Worm (Caenorhabditis elegans) whole organism, late embryonic: ENCODE data around the gene str-10.

ENCODE experiments used
- K02D7.2 ChIP-seq: sonication (generic microtip); optimal IDR thresholded peaks from 2 replicates; lab custom pipeline; 2017; ENCODE audit warnings: mild to moderate bottlenecking, missing genetic modification characterization, missing compliant biosample characterization
- nfya-1 ChIP-seq: sonication (generic microtip); optimal IDR thresholded peaks from 2 replicates; lab custom pipeline; 2017; ENCODE audit warnings: missing genetic modification characterization, mild to moderate bottlenecking, missing compliant biosample characterization, antibody characterized with exemption, moderate library complexity
- pha-4 ChIP-seq: fragments of 150-350 bp; optimal IDR thresholded peaks from 2 replicates; lab custom pipeline; 2018; ENCODE audit warnings: missing biosample characterization, missing genetic modification reagents, missing genetic modification characterization
- syd-9 ChIP-seq: sonication (generic microtip); optimal IDR thresholded peaks from 2 replicates; lab custom pipeline; 2016; ENCODE audit warnings: mild to moderate bottlenecking, missing genetic modification characterization, moderate library complexity, missing compliant biosample characterization

DNA sequence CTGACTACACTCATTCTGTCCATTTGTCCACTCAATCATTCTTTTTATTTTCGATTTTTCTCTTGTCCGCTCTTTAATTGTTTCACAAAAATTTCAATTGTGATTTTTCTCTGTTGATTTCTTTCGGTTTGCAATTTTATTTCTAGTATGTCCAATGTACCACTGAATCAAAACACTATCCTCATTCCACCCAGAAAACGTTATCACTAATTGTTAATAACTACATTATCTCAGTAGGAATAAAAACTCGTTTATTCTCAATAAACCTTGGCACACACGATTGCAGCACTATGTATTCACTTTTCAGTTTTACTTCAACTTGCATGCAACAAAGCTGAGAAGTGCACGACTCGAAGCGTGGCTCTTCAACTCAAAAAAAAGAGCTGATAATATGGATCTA, 31.0 kb upstream of the str-10 start, which contains the start of gene K03A11.1:
- TF ChIP-seq K02D7.2 (tag; lab: Kevin White, UChicago) (no peak), pha-4 (tag; lab: Kevin White, UChicago) (no peak), syd-9 (no peak), nfya-1 (tag; lab: Kevin White, UChicago) (no peak)
